Worm (Caenorhabditis elegans) whole organism, young adult: Measurements from ENCODE around the gene twk-23.

Experiments used
- T26A5.8 ChIP-seq: sonication (generic microtip); optimal IDR thresholded peaks from 2 replicates; lab custom pipeline; 2016; ENCODE audit warnings: missing genetic modification characterization, missing compliant biosample characterization
- him-1 ChIP-seq: sonication (generic microtip); optimal IDR thresholded peaks from 2 replicates; lab custom pipeline; 2016; ENCODE audit warnings: missing genotype, missing genetic modification reagents, missing genetic modification characterization, missing compliant biosample characterization
- rpc-1 ChIP-seq, 2 experiments: fragments of 150-350 bp in 1 of 2; sonication (generic microtip) in 1 of 2; optimal IDR thresholded peaks; 2 replicates each; lab custom pipeline; 2014 to 2018; ENCODE audit warnings: missing biosample characterization in 1 of 2, missing genetic modification characterization in 1 of 2, missing genetic modification reagents in 1 of 2, missing genotype in 1 of 2

DNA sequence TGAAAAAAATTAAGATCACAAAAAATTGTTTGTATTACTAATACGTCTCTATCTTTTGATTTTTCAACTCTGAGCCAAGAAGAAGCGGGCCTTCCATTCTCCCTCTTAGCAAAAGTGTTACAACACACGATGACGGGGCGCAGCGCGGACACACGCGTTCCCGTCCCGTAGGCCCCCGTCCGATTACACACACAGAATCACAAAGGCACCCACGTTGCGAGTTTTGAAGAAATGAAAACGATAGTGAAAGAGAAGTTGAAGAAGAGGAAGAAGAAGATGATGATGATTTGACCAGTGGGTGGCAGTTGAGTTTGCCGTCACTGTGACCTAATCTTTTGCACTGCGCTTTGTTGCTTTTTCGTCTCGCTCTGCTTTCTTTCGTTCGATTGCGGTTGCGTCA, 22.6 kb upstream of the twk-23 start:
- TF ChIP-seq him-1 (tag; lab: Kevin White, UChicago), result no peak
- TF ChIP-seq T26A5.8 (tag; lab: Kevin White, UChicago), result no peak
- TF ChIP-seq rpc-1 (optimal IDR thresholded peaks at IDR 0.05; lab: Kevin White, UChicago), result no peak
- TF ChIP-seq rpc-1 (tag; optimal IDR thresholded peaks at IDR 0.05; lab: Kevin White, UChicago), result no peak
